Worm (Caenorhabditis elegans): ENCODE results near the gene srw-33.

DNA sequence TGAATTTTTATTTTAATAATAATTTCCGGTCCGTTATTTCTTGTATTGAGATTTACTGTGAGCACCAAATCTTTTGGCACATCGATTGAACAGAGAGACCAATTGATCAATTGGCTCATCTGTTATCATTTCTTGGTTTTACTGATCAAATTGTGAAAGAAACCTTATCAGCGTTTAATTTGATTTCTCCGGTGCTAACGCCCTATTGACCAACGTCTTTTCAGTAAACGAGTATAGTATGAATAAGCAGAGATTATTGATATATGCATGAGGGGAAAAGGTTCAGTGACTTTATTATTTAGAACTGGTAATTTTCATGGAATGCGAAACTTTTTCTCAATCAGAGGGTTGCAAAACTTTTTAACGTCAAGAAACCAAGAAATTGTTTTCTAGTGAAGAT, 27.8 kb upstream of the srw-33 start:
- TF ChIP-seq ztf-11 (tag; optimal IDR thresholded peaks at IDR 0.05) = no peak
- TF ChIP-seq snpc-4 (tag; optimal IDR thresholded peaks at IDR 0.05) = no peak
- no peak for TF ChIP-seq ama-1 (optimal IDR thresholded peaks at IDR 0.05)
- TF ChIP-seq F13H6.1 (tag; optimal IDR thresholded peaks at IDR 0.05) = no peak
- no peak for TF ChIP-seq ZK546.5 (tag; optimal IDR thresholded peaks at IDR 0.05)
